Fruit fly (Drosophila melanogaster): Measurements from ENCODE around the gene CG32121.

- TF ChIP-seq toe (GFP tag; optimal IDR thresholded peaks at IDR 0.05) (no peak), CG33017 (tag; optimal IDR thresholded peaks at IDR 0.05) (no peak), cic (GFP tag; optimal IDR thresholded peaks at IDR 0.05) (no peak), CG11617 (GFP tag; optimal IDR thresholded peaks at IDR 0.05) (no peak), kay (GFP tag; ENCODE audit: borderline replicate concordance) (no peak), Hr96 (GFP tag; optimal IDR thresholded peaks at IDR 0.05) (no peak), Mnt (GFP tag; optimal IDR thresholded peaks at IDR 0.05) (no peak), Crg-1 (GFP tag; optimal IDR thresholded peaks at IDR 0.05) (no peak), ovo (GFP tag; optimal IDR thresholded peaks at IDR 0.05) (no peak), Clk (GFP tag; optimal IDR thresholded peaks at IDR 0.05) (no peak), CG14711 (tag; optimal IDR thresholded peaks at IDR 0.05) (no peak), CG5204 (GFP tag; optimal IDR thresholded peaks at IDR 0.05) (no peak), CG1620 (GFP tag; optimal IDR thresholded peaks at IDR 0.05) (no peak), cnc (optimal IDR thresholded peaks at IDR 0.05) (no peak)
Observed at dm6 chr3L:13378202-13378601, 43.9 kb downstream of the CG32121 start, which contains the start of gene SNCF.

All from whole organism, adult.